Worm (Caenorhabditis elegans): ENCODE results near the gene natb-1.

DNA sequence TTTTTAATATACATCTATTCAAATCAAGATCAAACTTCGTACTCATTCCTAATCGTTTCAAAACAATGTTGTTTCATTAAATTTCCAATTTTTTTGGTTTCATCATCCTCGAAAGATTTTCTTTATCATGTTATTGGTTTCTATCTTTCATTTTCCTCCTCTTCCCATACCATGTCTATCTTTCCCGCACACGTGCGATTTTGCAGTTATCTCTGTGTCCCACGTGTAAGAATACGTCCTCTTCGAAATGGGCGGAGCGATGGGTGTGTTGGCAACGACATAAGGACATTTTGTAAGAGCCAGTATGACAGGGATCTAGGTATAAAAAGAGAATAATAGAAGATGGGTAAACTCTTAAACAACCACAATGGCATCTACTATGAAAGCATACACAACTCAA is 43.1 kb upstream of the natb-1 start, which contains the start of gene F43H9.4:
- TF ChIP-seq tbx-11 (GFP tag; IDR thresholded peaks at IDR 0.05) (no peak), hmbx-1 (tag; optimal IDR thresholded peaks at IDR 0.05) (no peak), aly-1 (tag; optimal IDR thresholded peaks at IDR 0.05) (no peak), sea-1 (GFP tag; conservative IDR thresholded peaks at IDR 0.05) (no peak), pes-1 (GFP tag; IDR thresholded peaks at IDR 0.05) (no peak), ama-1 (optimal IDR thresholded peaks at IDR 0.05) (no peak), ceh-36 (tag; optimal IDR thresholded peaks at IDR 0.05) (no peak), ceh-13 (GFP tag; optimal IDR thresholded peaks at IDR 0.05) (no peak), flt-1 (GFP tag; IDR thresholded peaks at IDR 0.05) (no peak), scrt-1 (GFP tag; IDR thresholded peaks at IDR 0.05) (no peak), ets-7 (tag; optimal IDR thresholded peaks at IDR 0.05) (no peak), hnd-1 (tag; optimal IDR thresholded peaks at IDR 0.05) (no peak), hmg-4 (GFP tag; optimal IDR thresholded peaks at IDR 0.05) (no peak), F13C5.2 (tag; optimal IDR thresholded peaks at IDR 0.05) (no peak)
